Fruit fly (Drosophila melanogaster): ENCODE measurements around the gene CG7183.

Gene CG7183

dm6 chr3R:18226043-18226808 is 5.7 kb upstream of the CG7183 start, which contains the start of the genes CG7168 and Mdh2:
Gene CG7168, minus strand, starts transcription at chr3R:18226082.
Gene Mdh2, plus strand, starts transcription at chr3R:18226396.
- TF ChIP-seq h (optimal IDR thresholded peaks at IDR 0.05) = no peak
- TF ChIP-seq Myc (optimal IDR thresholded peaks at IDR 0.05) = no peak
- no peak for TF ChIP-seq insv (optimal IDR thresholded peaks at IDR 0.05)
- TF ChIP-seq Sin3A (optimal IDR thresholded peaks at IDR 0.05) = no peak
- no peak for TF ChIP-seq ttk (optimal IDR thresholded peaks at IDR 0.05)
- no peak for TF ChIP-seq psq (optimal IDR thresholded peaks at IDR 0.05)

dm6 chr3R:18223434-18223833 is 2.9 kb upstream of the CG7183 start, which contains the start of the genes mTerf5 and Non3:
Gene mTerf5, minus strand, starts transcription at chr3R:18223682.
Gene Non3, plus strand, starts transcription at chr3R:18223722.
- TF ChIP-seq h (optimal IDR thresholded peaks at IDR 0.05) (no peak), Myc (optimal IDR thresholded peaks at IDR 0.05) (no peak), Sin3A (optimal IDR thresholded peaks at IDR 0.05) (no peak), psq (optimal IDR thresholded peaks at IDR 0.05) (no peak), ttk (optimal IDR thresholded peaks at IDR 0.05) (no peak), insv (optimal IDR thresholded peaks at IDR 0.05) (no peak)

dm6 chr3R:18215900-18216299 is 4.6 kb downstream of the CG7183 start, which contains the start of gene CG14314:
Gene CG14314, plus strand, starts transcription at chr3R:18216142.
- no peak for TF ChIP-seq Sin3A (optimal IDR thresholded peaks at IDR 0.05)
- TF ChIP-seq ttk (optimal IDR thresholded peaks at IDR 0.05) = no peak
- TF ChIP-seq Myc (optimal IDR thresholded peaks at IDR 0.05) = no peak
- TF ChIP-seq h (optimal IDR thresholded peaks at IDR 0.05) = no peak
- TF ChIP-seq psq (optimal IDR thresholded peaks at IDR 0.05) = no peak
- no peak for TF ChIP-seq insv (optimal IDR thresholded peaks at IDR 0.05)

dm6 chr3R:18215300-18215699 is 5.2 kb downstream of the CG7183 start:
- TF ChIP-seq h (optimal IDR thresholded peaks at IDR 0.05) (no peak), Sin3A (optimal IDR thresholded peaks at IDR 0.05) (no peak), ttk (optimal IDR thresholded peaks at IDR 0.05) (no peak), insv (optimal IDR thresholded peaks at IDR 0.05) (no peak), Myc (optimal IDR thresholded peaks at IDR 0.05) (no peak), psq (optimal IDR thresholded peaks at IDR 0.05) (no peak)

- TF ChIP-seq insv (optimal IDR thresholded peaks at IDR 0.05) = no peak
- no peak for TF ChIP-seq psq (optimal IDR thresholded peaks at IDR 0.05)
- TF ChIP-seq ttk (optimal IDR thresholded peaks at IDR 0.05) = no peak
- TF ChIP-seq Myc (optimal IDR thresholded peaks at IDR 0.05) = no peak
- TF ChIP-seq Sin3A (optimal IDR thresholded peaks at IDR 0.05) = no peak
- TF ChIP-seq h (optimal IDR thresholded peaks at IDR 0.05) = no peak
These were observed 12.0 kb downstream of the CG7183 start, which contains the start of gene CG44158 for dm6 chr3R:18208479-18208878. Gene CG44158, plus strand, starts transcription at chr3R:18208779.

dm6 chr3R:18199885-18200249 is 20.6 kb downstream of the CG7183 start:
- TF ChIP-seq ttk (optimal IDR thresholded peaks at IDR 0.05) (no peak), Myc (optimal IDR thresholded peaks at IDR 0.05) (no peak), Sin3A (optimal IDR thresholded peaks at IDR 0.05) (no peak), insv (optimal IDR thresholded peaks at IDR 0.05) (no peak)

- TF ChIP-seq h (optimal IDR thresholded peaks at IDR 0.05) = no peak
- no peak for TF ChIP-seq Sin3A (optimal IDR thresholded peaks at IDR 0.05)
- TF ChIP-seq ttk (optimal IDR thresholded peaks at IDR 0.05) = no peak
- TF ChIP-seq psq (optimal IDR thresholded peaks at IDR 0.05) = no peak
- TF ChIP-seq insv (optimal IDR thresholded peaks at IDR 0.05) = no peak
- no peak for TF ChIP-seq Myc (optimal IDR thresholded peaks at IDR 0.05)
These were observed 21.2 kb downstream of the CG7183 start, which contains the start of the genes Ssdp and CG7985 for dm6 chr3R:18199177-18199884. Gene Ssdp, minus strand, starts transcription at chr3R:18199595. Gene CG7985, plus strand, starts transcription at chr3R:18199857.

dm6 chr3R:18198518-18199118 is 21.9 kb downstream of the CG7183 start:
- TF ChIP-seq h (optimal IDR thresholded peaks at IDR 0.05) (no peak), Myc (optimal IDR thresholded peaks at IDR 0.05) (no peak), ttk (optimal IDR thresholded peaks at IDR 0.05) (no peak), Sin3A (optimal IDR thresholded peaks at IDR 0.05) (no peak), psq (optimal IDR thresholded peaks at IDR 0.05) (no peak)

dm6 chr3R:18197802-18198148 is 22.7 kb downstream of the CG7183 start:
- TF ChIP-seq h (optimal IDR thresholded peaks at IDR 0.05) (no peak), insv (optimal IDR thresholded peaks at IDR 0.05) (no peak), Sin3A (optimal IDR thresholded peaks at IDR 0.05) (no peak), Myc (optimal IDR thresholded peaks at IDR 0.05) (no peak), psq (optimal IDR thresholded peaks at IDR 0.05) (no peak), ttk (optimal IDR thresholded peaks at IDR 0.05) (no peak)

dm6 chr3R:18196991-18197801 is 23.3 kb downstream of the CG7183 start:
- TF ChIP-seq Myc (optimal IDR thresholded peaks at IDR 0.05) (no peak), psq (optimal IDR thresholded peaks at IDR 0.05) (no peak), insv (optimal IDR thresholded peaks at IDR 0.05) (no peak), ttk (optimal IDR thresholded peaks at IDR 0.05) (no peak), h (optimal IDR thresholded peaks at IDR 0.05) (no peak), Sin3A (optimal IDR thresholded peaks at IDR 0.05) (no peak)

dm6 chr3R:18196622-18196990 is 23.9 kb downstream of the CG7183 start:
- TF ChIP-seq ttk (optimal IDR thresholded peaks at IDR 0.05) (no peak), insv (optimal IDR thresholded peaks at IDR 0.05) (no peak), Sin3A (optimal IDR thresholded peaks at IDR 0.05) (no peak), Myc (optimal IDR thresholded peaks at IDR 0.05) (no peak), h (optimal IDR thresholded peaks at IDR 0.05) (no peak), psq (optimal IDR thresholded peaks at IDR 0.05) (no peak)
